Fruit fly (Drosophila melanogaster) whole organism, embryonic: ENCODE data around the gene Sumo.
A peak's percentile ranks its signal among the peaks of the same experiment; 100 is the strongest.

ENCODE experiments used
- Atf-2 ChIP-seq: fragments of 200-800 bp; sonication (Bioruptor generic); optimal IDR thresholded peaks from 2 replicates; lab custom pipeline; 2016; ENCODE audit warnings: missing biosample characterization, missing genetic modification characterization
- B-H2 ChIP-seq: fragments of 200-800 bp; sonication (Bioruptor generic); optimal IDR thresholded peaks from 2 replicates; lab custom pipeline; 2018; ENCODE audit warnings: missing biosample characterization, mild to moderate bottlenecking, missing genetic modification characterization
- Bdp1 ChIP-seq: fragments of 200-800 bp; sonication (Bioruptor generic); optimal IDR thresholded peaks from 3 replicates; lab custom pipeline; 2016; ENCODE audit warnings: missing biosample characterization, missing genetic modification characterization
- CG11247 ChIP-seq: fragments of 200-800 bp; sonication (Bioruptor generic); IDR thresholded peaks from 2 replicates; pipeline ENCODE4 v1.3.6; 2022; ENCODE audit warnings: missing biosample characterization, missing genetic modification characterization
- CG13624 ChIP-seq: fragments of 200-800 bp; sonication (Bioruptor generic); optimal IDR thresholded peaks from 2 replicates; lab custom pipeline; 2016; ENCODE audit warnings: missing biosample characterization, missing genetic modification characterization
- CG15479 ChIP-seq: fragments of 200-800 bp; sonication (Bioruptor generic); optimal IDR thresholded peaks from 3 replicates; lab custom pipeline; 2019; ENCODE audit warnings: missing biosample characterization, mild to moderate bottlenecking, missing genetic modification characterization, moderate library complexity
- CG17385 ChIP-seq: fragments of 200-800 bp; sonication (Bioruptor generic); optimal IDR thresholded peaks from 3 replicates; lab custom pipeline; 2018; ENCODE audit warnings: missing biosample characterization, mild to moderate bottlenecking, missing genetic modification characterization
- CG17568 ChIP-seq: fragments of 200-800 bp; sonication (Bioruptor generic); optimal IDR thresholded peaks from 2 replicates; lab custom pipeline; 2018; ENCODE audit warnings: missing biosample characterization, mild to moderate bottlenecking, missing genetic modification characterization, moderate library complexity
- CG2202 ChIP-seq: fragments of 200-800 bp; sonication (Bioruptor generic); optimal IDR thresholded peaks from 2 replicates; lab custom pipeline; 2018; ENCODE audit warnings: missing biosample characterization, mild to moderate bottlenecking, missing genetic modification characterization
- CG2875 ChIP-seq: fragments of 200-800 bp; sonication (Bioruptor generic); optimal IDR thresholded peaks from 2 replicates; lab custom pipeline; 2017; ENCODE audit warnings: missing biosample characterization, mild to moderate bottlenecking, missing genetic modification characterization, missing genetic modification reagents
- CG4820 ChIP-seq: fragments of 200-800 bp; sonication (Bioruptor generic); optimal IDR thresholded peaks from 3 replicates; lab custom pipeline; 2016; ENCODE audit warnings: missing biosample characterization, missing genetic modification characterization
- CG7357 ChIP-seq: fragments of 200-800 bp; sonication (Bioruptor generic); IDR thresholded peaks from 3 replicates; pipeline ENCODE4 v1.3.6; 2022; ENCODE audit warnings: missing biosample characterization, missing genetic modification characterization
- CG8924 ChIP-seq: fragments of 200-800 bp; optimal IDR thresholded peaks from 3 replicates; lab custom pipeline; 2019; ENCODE audit warnings: missing biosample characterization, mild to moderate bottlenecking, missing genetic modification characterization, moderate library complexity
- Dbx ChIP-seq: fragments of 200-800 bp; sonication (Bioruptor generic); IDR thresholded peaks from 3 replicates; pipeline ENCODE4 v1.3.6; 2022; ENCODE audit warnings: missing biosample characterization, missing genetic modification characterization
- Deaf1 ChIP-seq: fragments of 200-800 bp; optimal IDR thresholded peaks from 3 replicates; lab custom pipeline; 2019; ENCODE audit warnings: missing biosample characterization, mild to moderate bottlenecking, missing genetic modification characterization, moderate library complexity
- HLHmδ ChIP-seq: fragments of 200-800 bp; sonication (Bioruptor generic); optimal IDR thresholded peaks from 2 replicates; lab custom pipeline; 2018; ENCODE audit warnings: missing biosample characterization, mild to moderate bottlenecking, missing genetic modification characterization, moderate library complexity
- Hmr ChIP-seq: fragments of 200-800 bp; sonication (Bioruptor generic); optimal IDR thresholded peaks from 3 replicates; lab custom pipeline; 2017; ENCODE audit warnings: mild to moderate bottlenecking, missing biosample characterization, missing genetic modification reagents, missing genetic modification characterization
- MESR4 ChIP-seq: fragments of 200-800 bp; sonication (Bioruptor generic); optimal IDR thresholded peaks from 2 replicates; lab custom pipeline; 2018; ENCODE audit warnings: missing biosample characterization, mild to moderate bottlenecking, missing genetic modification characterization, moderate library complexity
- Med ChIP-seq: fragments of 200-800 bp; sonication (Bioruptor generic); peaks from one replicate; lab custom pipeline; 2016; ENCODE audit warnings: missing biosample characterization, missing genetic modification characterization, mild to moderate bottlenecking, inconsistent platforms, moderate library complexity
- Nf-YC ChIP-seq: fragments of 200-800 bp; optimal IDR thresholded peaks from 3 replicates; lab custom pipeline; 2019; ENCODE audit warnings: missing biosample characterization, mild to moderate bottlenecking, missing genetic modification characterization, moderate library complexity
- Optix ChIP-seq: fragments of 200-800 bp; sonication (Bioruptor generic); IDR thresholded peaks from 3 replicates; pipeline ENCODE4 v1.3.6; 2022; ENCODE audit warnings: missing biosample characterization, missing genetic modification characterization
- Sin3A ChIP-seq: fragments of >200 bp; optimal IDR thresholded peaks from 2 replicates; lab custom pipeline; 2018
- Spps ChIP-seq: fragments of 200-800 bp; sonication (Bioruptor generic); optimal IDR thresholded peaks from 2 replicates; lab custom pipeline; 2018; ENCODE audit warnings: missing biosample characterization, mild to moderate bottlenecking, missing genetic modification characterization
- Taf1 ChIP-seq: fragments of 200-800 bp; sonication (Bioruptor generic); IDR thresholded peaks from 2 replicates; pipeline ENCODE4 v1.3.6; 2022; ENCODE audit warnings: missing biosample characterization, missing genetic modification characterization
- bbx ChIP-seq: fragments of 200-800 bp; sonication (Bioruptor generic); IDR thresholded peaks from 2 replicates; pipeline ENCODE4 v1.3.6; 2022; ENCODE audit warnings: missing biosample characterization, missing genetic modification characterization; ENCODE audit not compliant: partially characterized antibody
- cas ChIP-seq: fragments of 200-800 bp; sonication (Bioruptor generic); IDR thresholded peaks from 2 replicates; pipeline ENCODE4 v1.3.6; 2022; ENCODE audit warnings: missing biosample characterization, missing genetic modification characterization
- chinmo ChIP-seq: fragments of 200-800 bp; sonication (Bioruptor generic); IDR thresholded peaks from 4 replicates; pipeline ENCODE4 v1.3.6; 2022; ENCODE audit warnings: missing biosample characterization, missing genetic modification characterization; ENCODE audit not compliant: partially characterized antibody
- chm ChIP-seq: fragments of 200-800 bp; sonication (Bioruptor generic); IDR thresholded peaks from 2 replicates; pipeline ENCODE4 v1.3.6; 2022; ENCODE audit warnings: missing biosample characterization, missing genetic modification characterization
- dm ChIP-seq: fragments of 200-800 bp; sonication (Bioruptor generic); optimal IDR thresholded peaks from 3 replicates; lab custom pipeline; 2016; ENCODE audit warnings: missing biosample characterization, missing genetic modification characterization
- gfzf ChIP-seq: fragments of 200-800 bp; sonication (Bioruptor generic); optimal IDR thresholded peaks from 2 replicates; lab custom pipeline; 2016; ENCODE audit warnings: missing biosample characterization, mild to moderate bottlenecking, missing genetic modification characterization, moderate library complexity
- grau ChIP-seq: fragments of 200-800 bp; optimal IDR thresholded peaks from 3 replicates; lab custom pipeline; 2019; ENCODE audit warnings: missing biosample characterization, mild to moderate bottlenecking, missing genetic modification characterization, moderate library complexity
- hkb ChIP-seq, 2 experiments: fragments of 200-800 bp in 1 of 2; fragments of >200 bp in 1 of 2; sonication (Bioruptor generic) in 1 of 2; IDR thresholded peaks in 1 of 2; optimal IDR thresholded peaks in 1 of 2; 2 replicates each; pipeline versions ENCODE4 v1.3.6 to Lab custom; 2017 to 2022; ENCODE audit warnings: missing biosample characterization in 1 of 2, missing genetic modification characterization in 1 of 2
- hth ChIP-seq: fragments of >200 bp; optimal IDR thresholded peaks from 2 replicates; lab custom pipeline; 2017; ENCODE audit warnings: inconsistent platforms
- lov ChIP-seq, 2 experiments: fragments of 200-800 bp in 1 of 2; fragments of >200 bp in 1 of 2; sonication (Bioruptor generic) in 1 of 2; IDR thresholded peaks in 1 of 2; optimal IDR thresholded peaks in 1 of 2; 2 replicates in 1 of 2; 3 replicates in 1 of 2; pipeline versions ENCODE4 v1.3.6 to Lab custom; 2017 to 2022; ENCODE audit warnings: missing biosample characterization in 1 of 2, missing genetic modification characterization in 1 of 2
- onecut ChIP-seq: fragments of 200-800 bp; sonication (Bioruptor generic); IDR thresholded peaks from 2 replicates; pipeline ENCODE4 v1.3.6; 2022; ENCODE audit warnings: missing biosample characterization, missing genetic modification characterization
- phol ChIP-seq: fragments of 200-800 bp; sonication (Bioruptor generic); optimal IDR thresholded peaks from 3 replicates; lab custom pipeline; 2018; ENCODE audit warnings: missing biosample characterization, mild to moderate bottlenecking, missing genetic modification characterization, moderate library complexity
- pita ChIP-seq: fragments of 200-800 bp; sonication (Bioruptor generic); optimal IDR thresholded peaks from 2 replicates; lab custom pipeline; 2017; ENCODE audit warnings: missing biosample characterization, mild to moderate bottlenecking, missing genetic modification characterization
- ro ChIP-seq: fragments of 200-800 bp; sonication (Bioruptor generic); IDR thresholded peaks from 2 replicates; pipeline ENCODE4 v1.3.6; 2022; ENCODE audit warnings: missing biosample characterization, missing genetic modification characterization
- salm ChIP-seq: fragments of 200-800 bp; sonication (Bioruptor generic); optimal IDR thresholded peaks from 2 replicates; lab custom pipeline; 2018; ENCODE audit warnings: missing biosample characterization, mild to moderate bottlenecking, missing genetic modification characterization
- sd ChIP-seq: fragments of 200-800 bp; sonication (Bioruptor generic); optimal IDR thresholded peaks from 3 replicates; lab custom pipeline; 2018; ENCODE audit warnings: missing biosample characterization, mild to moderate bottlenecking, missing genetic modification characterization, moderate library complexity
- sisA ChIP-seq: fragments of 200-800 bp; sonication (Bioruptor generic); IDR thresholded peaks from 2 replicates; pipeline ENCODE4 v1.3.6; 2022; ENCODE audit warnings: missing biosample characterization, missing genetic modification characterization
- slbo ChIP-seq: fragments of 200-800 bp; sonication (Bioruptor generic); IDR thresholded peaks from 2 replicates; pipeline ENCODE4 v1.3.6; 2022; ENCODE audit warnings: missing biosample characterization, missing genetic modification characterization
- sug ChIP-seq: fragments of 200-800 bp; optimal IDR thresholded peaks from 2 replicates; lab custom pipeline; 2019; ENCODE audit warnings: missing biosample characterization, mild to moderate bottlenecking, missing genetic modification characterization, moderate library complexity
- unpg ChIP-seq: fragments of 200-800 bp; sonication (Bioruptor generic); optimal IDR thresholded peaks from 3 replicates; lab custom pipeline; 2018; ENCODE audit warnings: missing biosample characterization, mild to moderate bottlenecking, missing genetic modification characterization, moderate library complexity
- vvl ChIP-seq: fragments of 200-800 bp; sonication (Bioruptor generic); IDR thresholded peaks from 2 replicates; pipeline ENCODE4 v1.3.6; 2022; ENCODE audit warnings: missing biosample characterization, missing genetic modification characterization
- zfh1 ChIP-seq: fragments of 200-800 bp; sonication (Bioruptor generic); IDR thresholded peaks from 3 replicates; pipeline ENCODE4 v1.3.6; 2022; ENCODE audit warnings: missing biosample characterization, missing genetic modification characterization
- zfh2 ChIP-seq: fragments of 200-800 bp; sonication (Bioruptor generic); optimal IDR thresholded peaks from 2 replicates; lab custom pipeline; 2016; ENCODE audit warnings: missing biosample characterization, missing genetic modification characterization

The Sumo gene

dm6 chr2L:6920661-6921359 is 46.6 kb downstream of the Sumo start, which contains the start of gene Hrb27C (continued):
- TF ChIP-seq Optix (GFP tag; lab: Robert Waterston, UW), result no peak
- TF ChIP-seq Dbx, result peak; percentile 50; the same call in 1 of the 3 replicates
- TF ChIP-seq lov (optimal IDR thresholded peaks at IDR 0.05; lab: Kevin White, UChicago), result no peak
- no peak for TF ChIP-seq lov (GFP tag; IDR thresholded peaks at IDR 0.05; lab: Robert Waterston, UW)
- TF ChIP-seq zfh1, result no peak
- TF ChIP-seq CG17385, result peak; percentile 1
- TF ChIP-seq Med (GFP tag; lab: Kevin White, UChicago), result peak; percentile 68
- 0 out of 4 replicates have a peak, but pooled peaks have one; percentile 60 for TF ChIP-seq chinmo (GFP tag; lab: Robert Waterston, UW)
- no peak for TF ChIP-seq pita (GFP tag; lab: Kevin White, UChicago)
- TF ChIP-seq dm (GFP tag; lab: Kevin White, UChicago), result peak; percentile 66
- peak; percentile 11 for TF ChIP-seq CG17568 (GFP tag; lab: Kevin White, UChicago)
- peak; percentile 68 for TF ChIP-seq MESR4 (GFP tag; lab: Kevin White, UChicago)
- peak; percentile 58 for TF ChIP-seq sd (tag; lab: Kevin White, UChicago)
- peak; percentile 12 for TF ChIP-seq phol
- peak; percentile 96 for TF ChIP-seq CG15479 (GFP tag; lab: Kevin White, UChicago)
- TF ChIP-seq gfzf (GFP tag; lab: Kevin White, UChicago), result peak; percentile 26
- TF ChIP-seq salm (tag; lab: Kevin White, UChicago), result peak; percentile 9
- peak; percentile 15 for TF ChIP-seq CG8924 (tag; lab: Kevin White, UChicago)
- no peak for TF ChIP-seq CG2202 (tag; lab: Kevin White, UChicago)
- TF ChIP-seq chm (GFP tag; lab: Robert Waterston, UW), result peak; percentile 66
- no peak for TF ChIP-seq Spps (tag; lab: Kevin White, UChicago)
- peak; percentile 53; the same call in 1 of the 2 replicates for TF ChIP-seq bbx
- TF ChIP-seq Hmr (GFP tag; lab: Kevin White, UChicago), result peak; percentile 10
- no peak for TF ChIP-seq Atf-2 (GFP tag; lab: Kevin White, UChicago)
- TF ChIP-seq cas (GFP tag; lab: Robert Waterston, UW), result no peak
- peak; percentile 91 for TF ChIP-seq Deaf1 (tag; lab: Kevin White, UChicago)
- no peak for TF ChIP-seq CG4820 (GFP tag; lab: Kevin White, UChicago)
- TF ChIP-seq onecut (GFP tag; lab: Robert Waterston, UW), result no peak
- peak; percentile 54 for TF ChIP-seq CG13624 (GFP tag; lab: Kevin White, UChicago)

dm6 chr2L:6919850-6920660 is 47.4 kb downstream of the Sumo start, which contains the start of gene x16:
x16 (minus strand) TSS chr2L:6920210.
- TF ChIP-seq Dbx, result 0 out of 3 replicates have a peak, but pooled peaks have one; percentile 2
- no peak for TF ChIP-seq Nf-YC
- no peak for TF ChIP-seq grau
- TF ChIP-seq hkb (optimal IDR thresholded peaks at IDR 0.05; lab: Kevin White, UChicago), result peak; percentile 29
- no peak for TF ChIP-seq hkb (GFP tag; IDR thresholded peaks at IDR 0.05; lab: Robert Waterston, UW)
- peak; percentile 8 for TF ChIP-seq B-H2 (GFP tag; lab: Kevin White, UChicago)
- no peak for TF ChIP-seq ro
- no peak for TF ChIP-seq CG7357 (GFP tag; lab: Robert Waterston, UW)
- peak; percentile 39; the same call in 1 of the 2 replicates for TF ChIP-seq slbo (GFP tag; lab: Robert Waterston, UW)
- no peak for TF ChIP-seq Bdp1 (GFP tag; lab: Kevin White, UChicago)
- no peak for TF ChIP-seq CG11247 (GFP tag; lab: Robert Waterston, UW)
- TF ChIP-seq HLHmδ (GFP tag; lab: Kevin White, UChicago), result no peak
- TF ChIP-seq Taf1 (GFP tag; lab: Robert Waterston, UW), result no peak
- no peak for TF ChIP-seq unpg (GFP tag; lab: Kevin White, UChicago)
- no peak for TF ChIP-seq CG17568 (GFP tag; lab: Kevin White, UChicago)
- TF ChIP-seq zfh2 (GFP tag; lab: Kevin White, UChicago), result no peak
- no peak for TF ChIP-seq hth (lab: Kevin White, UChicago)
- TF ChIP-seq sug, result no peak
- peak; percentile 76 for TF ChIP-seq Sin3A
- no peak for TF ChIP-seq CG2875 (GFP tag; lab: Kevin White, UChicago)
- 0 out of 2 replicates have a peak, but pooled peaks have one; percentile 10 for TF ChIP-seq sisA (GFP tag; lab: Robert Waterston, UW)
- no peak; the same call in 1 of the 2 replicates for TF ChIP-seq vvl (GFP tag; lab: Robert Waterston, UW)
